Fruit fly (Drosophila melanogaster) whole organism, embryonic: Measurements from ENCODE around the gene NitFhit.

Source experiments
- ATbp ChIP-seq: fragments of 200-800 bp; sonication (Bioruptor generic); optimal IDR thresholded peaks from 2 replicates; lab custom pipeline; 2017; ENCODE audit warnings: missing biosample characterization, mild to moderate bottlenecking, missing genetic modification characterization, missing genetic modification reagents
- Atf3 ChIP-seq: fragments of 200-800 bp; sonication (Bioruptor generic); optimal IDR thresholded peaks from 3 replicates; lab custom pipeline; 2016; ENCODE audit warnings: missing biosample characterization, missing genetic modification characterization
- Bgb ChIP-seq: fragments of 200-800 bp; sonication (Bioruptor generic); IDR thresholded peaks from 2 replicates; pipeline ENCODE4 v1.3.6; 2022; ENCODE audit warnings: missing biosample characterization, missing genetic modification characterization; ENCODE audit not compliant: partially characterized antibody
- CG10321 ChIP-seq: fragments of 200-800 bp; sonication (Bioruptor generic); IDR thresholded peaks from 2 replicates; pipeline ENCODE4 v1.3.6; 2022; ENCODE audit warnings: missing biosample characterization, missing genetic modification characterization
- CG11247 ChIP-seq: fragments of 200-800 bp; sonication (Bioruptor generic); IDR thresholded peaks from 2 replicates; pipeline ENCODE4 v1.3.6; 2022; ENCODE audit warnings: missing biosample characterization, missing genetic modification characterization
- CG12391 ChIP-seq: fragments of 200-800 bp; sonication (Bioruptor generic); optimal IDR thresholded peaks from 3 replicates; lab custom pipeline; 2018; ENCODE audit warnings: missing biosample characterization, mild to moderate bottlenecking, missing genetic modification characterization, moderate library complexity
- CG13424 ChIP-seq: fragments of 200-800 bp; sonication (Bioruptor generic); optimal IDR thresholded peaks from 2 replicates; lab custom pipeline; 2019; ENCODE audit warnings: missing biosample characterization, mild to moderate bottlenecking, missing genetic modification characterization, moderate library complexity
- CG13624 ChIP-seq: fragments of 200-800 bp; sonication (Bioruptor generic); optimal IDR thresholded peaks from 2 replicates; lab custom pipeline; 2016; ENCODE audit warnings: missing biosample characterization, missing genetic modification characterization
- CG14667 ChIP-seq: fragments of 200-800 bp; sonication (Bioruptor generic); IDR thresholded peaks from 2 replicates; pipeline ENCODE4 v1.3.6; 2022; ENCODE audit warnings: missing biosample characterization, missing genetic modification characterization
- CG1603 ChIP-seq: fragments of 200-800 bp; sonication (Bioruptor generic); optimal IDR thresholded peaks from 2 replicates; lab custom pipeline; 2019; ENCODE audit warnings: missing biosample characterization, mild to moderate bottlenecking, missing genetic modification characterization, moderate library complexity
- CG16863 ChIP-seq: fragments of 200-800 bp; sonication (Bioruptor generic); optimal IDR thresholded peaks from 3 replicates; lab custom pipeline; 2016; ENCODE audit warnings: missing biosample characterization, missing genetic modification characterization
- CG17361 ChIP-seq: fragments of 200-800 bp; sonication (Bioruptor generic); IDR thresholded peaks from 3 replicates; pipeline ENCODE4 v1.3.6; 2022; ENCODE audit warnings: missing biosample characterization, missing genetic modification characterization
- CG17612 ChIP-seq: fragments of 200-800 bp; sonication (Bioruptor generic); IDR thresholded peaks from 2 replicates; pipeline ENCODE4 v1.3.6; 2022; ENCODE audit warnings: missing biosample characterization, missing genetic modification characterization
- CG17802 ChIP-seq: fragments of 200-800 bp; sonication (Bioruptor generic); optimal IDR thresholded peaks from 2 replicates; lab custom pipeline; 2018; ENCODE audit warnings: missing biosample characterization, mild to moderate bottlenecking, missing genetic modification characterization, moderate library complexity
- CG18476 ChIP-seq: fragments of 200-800 bp; sonication (Bioruptor generic); optimal IDR thresholded peaks from 2 replicates; lab custom pipeline; 2016; ENCODE audit warnings: missing biosample characterization, mild to moderate bottlenecking, missing genetic modification characterization
- CG3407 ChIP-seq: fragments of 200-800 bp; sonication (Bioruptor generic); optimal IDR thresholded peaks from 2 replicates; lab custom pipeline; 2018; ENCODE audit warnings: missing biosample characterization, mild to moderate bottlenecking, missing genetic modification characterization
- CG42726 ChIP-seq: fragments of 200-800 bp; sonication (Bioruptor generic); IDR thresholded peaks from 2 replicates; pipeline ENCODE4 v1.3.6; 2022; ENCODE audit warnings: missing biosample characterization, missing genetic modification characterization; ENCODE audit not compliant: partially characterized antibody
- CG6813 ChIP-seq: fragments of 200-800 bp; sonication (Bioruptor generic); optimal IDR thresholded peaks from 2 replicates; lab custom pipeline; 2017; ENCODE audit warnings: missing biosample characterization, missing genetic modification characterization, mild to moderate bottlenecking, moderate library complexity, missing genetic modification reagents
- CG8924 ChIP-seq: fragments of 200-800 bp; optimal IDR thresholded peaks from 3 replicates; lab custom pipeline; 2019; ENCODE audit warnings: missing biosample characterization, mild to moderate bottlenecking, missing genetic modification characterization, moderate library complexity
- Dad ChIP-seq: fragments of 200-800 bp; sonication (Bioruptor generic); optimal IDR thresholded peaks from 3 replicates; lab custom pipeline; 2016; ENCODE audit warnings: missing biosample characterization, missing genetic modification characterization
- Doc2 ChIP-seq: fragments of 200-800 bp; sonication (Bioruptor generic); IDR thresholded peaks from 2 replicates; pipeline ENCODE4 v1.3.6; 2022; ENCODE audit warnings: missing biosample characterization, missing genetic modification characterization
- E2f2 ChIP-seq: fragments of 200-800 bp; sonication (Bioruptor generic); IDR thresholded peaks from 2 replicates; pipeline ENCODE4 v1.3.6; 2022; ENCODE audit warnings: missing biosample characterization, missing genetic modification characterization
- GATAe ChIP-seq: fragments of 200-800 bp; sonication (Bioruptor generic); conservative IDR thresholded peaks from 2 replicates; pipeline ENCODE4 v1.3.6; 2022; ENCODE audit warnings: missing biosample characterization, missing genetic modification characterization
- HHEX ChIP-seq: fragments of 200-800 bp; sonication (Bioruptor generic); optimal IDR thresholded peaks from 3 replicates; lab custom pipeline; 2017; ENCODE audit warnings: missing biosample characterization, mild to moderate bottlenecking, missing genetic modification characterization, missing genetic modification reagents
- HLH4C ChIP-seq: fragments of 200-800 bp; sonication (Bioruptor generic); IDR thresholded peaks from 3 replicates; pipeline ENCODE4 v1.3.6; 2022; ENCODE audit warnings: missing biosample characterization, missing genetic modification characterization; ENCODE audit not compliant: partially characterized antibody
- Hr51 ChIP-seq, 2 experiments: fragments of 200-800 bp; sonication (Bioruptor generic); optimal IDR thresholded peaks; 2 replicates in 1 of 2; 3 replicates in 1 of 2; lab custom pipeline; 2016 to 2018; ENCODE audit warnings: missing biosample characterization in 2 of 2, missing genetic modification characterization in 2 of 2, mild to moderate bottlenecking in 1 of 2, moderate library complexity in 1 of 2
- Mad ChIP-seq: fragments of 200-800 bp; sonication (Bioruptor generic); optimal IDR thresholded peaks from 2 replicates; lab custom pipeline; 2016; ENCODE audit warnings: missing biosample characterization, missing genetic modification characterization
- Stat92E ChIP-seq, 3 experiments: fragments of >200 bp in 2 of 3; fragments of 200-800 bp in 1 of 3; sonication (Bioruptor generic) in 1 of 3; optimal IDR thresholded peaks; 2 replicates each; lab custom pipeline; 2017 to 2019; ENCODE audit warnings: missing biosample characterization in 3 of 3, missing genetic modification characterization in 3 of 3, mild to moderate bottlenecking in 1 of 3, moderate library complexity in 1 of 3
- TFAM ChIP-seq: fragments of 200-800 bp; sonication (Bioruptor generic); optimal IDR thresholded peaks from 2 replicates; lab custom pipeline; 2017; ENCODE audit warnings: missing biosample characterization, missing genetic modification characterization, inconsistent platforms
- Usf ChIP-seq: fragments of 200-800 bp; sonication (Bioruptor generic); optimal IDR thresholded peaks from 2 replicates; lab custom pipeline; 2017; ENCODE audit warnings: missing genotype, missing biosample characterization, missing genetic modification characterization
- Vsx1 ChIP-seq: fragments of 200-800 bp; sonication (Bioruptor generic); optimal IDR thresholded peaks from 2 replicates; lab custom pipeline; 2017; ENCODE audit warnings: missing biosample characterization, mild to moderate bottlenecking, missing genetic modification characterization, missing genetic modification reagents
- ac ChIP-seq: fragments of 200-800 bp; sonication (Bioruptor generic); optimal IDR thresholded peaks from 3 replicates; lab custom pipeline; 2017; ENCODE audit warnings: missing biosample characterization, mild to moderate bottlenecking, missing genetic modification characterization
- chn ChIP-seq: fragments of 200-800 bp; sonication (Bioruptor generic); optimal IDR thresholded peaks from 2 replicates; lab custom pipeline; 2016; ENCODE audit warnings: missing biosample characterization, missing genetic modification characterization
- dan ChIP-seq: fragments of 200-800 bp; sonication (Bioruptor generic); IDR thresholded peaks from 2 replicates; pipeline ENCODE4 v1.3.6; 2022; ENCODE audit warnings: missing biosample characterization, missing genetic modification characterization
- danr ChIP-seq: fragments of 200-800 bp; sonication (Bioruptor generic); IDR thresholded peaks from 2 replicates; pipeline ENCODE4 v1.3.6; 2022; ENCODE audit warnings: missing biosample characterization, missing genetic modification characterization
- esg ChIP-seq: fragments of 200-800 bp; sonication (Bioruptor generic); conservative IDR thresholded peaks from 2 replicates; pipeline ENCODE4 v1.3.6; 2022; ENCODE audit warnings: missing biosample characterization, missing genetic modification characterization
- fru ChIP-seq: fragments of >200 bp; optimal IDR thresholded peaks from 2 replicates; lab custom pipeline; 2017
- gcm2 ChIP-seq: fragments of 200-800 bp; sonication (Bioruptor generic); optimal IDR thresholded peaks from 2 replicates; lab custom pipeline; 2016; ENCODE audit warnings: missing biosample characterization, missing genetic modification characterization
- hb ChIP-seq: fragments of 200-800 bp; sonication (Bioruptor generic); IDR thresholded peaks from 3 replicates; pipeline ENCODE4 v1.3.6; 2022; ENCODE audit warnings: missing biosample characterization, missing genetic modification characterization; ENCODE audit not compliant: partially characterized antibody
- her ChIP-seq: fragments of 200-800 bp; sonication (Bioruptor generic); optimal IDR thresholded peaks from 2 replicates; lab custom pipeline; 2016; ENCODE audit warnings: missing biosample characterization, missing genetic modification characterization
- ind ChIP-seq: fragments of 200-800 bp; sonication (Bioruptor generic); optimal IDR thresholded peaks from 3 replicates; lab custom pipeline; 2016; ENCODE audit warnings: missing biosample characterization, missing genetic modification characterization
- inv ChIP-seq: fragments of 200-800 bp; sonication (Bioruptor generic); IDR thresholded peaks from 2 replicates; pipeline ENCODE4 v1.3.6; 2022; ENCODE audit warnings: missing biosample characterization, missing genetic modification characterization; ENCODE audit not compliant: partially characterized antibody
- p53 ChIP-seq: fragments of 200-800 bp; sonication (Bioruptor generic); optimal IDR thresholded peaks from 2 replicates; lab custom pipeline; 2016; ENCODE audit warnings: missing biosample characterization, missing genetic modification characterization
- repo ChIP-seq: fragments of 200-800 bp; sonication (Bioruptor generic); optimal IDR thresholded peaks from 2 replicates; lab custom pipeline; 2016; ENCODE audit warnings: missing biosample characterization, missing genetic modification characterization
- sc ChIP-seq, 3 experiments: fragments of >200 bp in 2 of 3; fragments of 200-800 bp in 1 of 3; sonication (Bioruptor generic) in 1 of 3; optimal IDR thresholded peaks; 2 replicates in 2 of 3; 3 replicates in 1 of 3; lab custom pipeline; 2017; ENCODE audit warnings: mild to moderate bottlenecking in 1 of 3, missing biosample characterization in 1 of 3, missing genetic modification characterization in 1 of 3, missing genetic modification reagents in 1 of 3
- sima ChIP-seq: fragments of 200-800 bp; sonication (Bioruptor generic); optimal IDR thresholded peaks from 2 replicates; lab custom pipeline; 2016; ENCODE audit warnings: missing biosample characterization, missing genetic modification characterization
- tup ChIP-seq: fragments of 200-800 bp; sonication (Bioruptor generic); optimal IDR thresholded peaks from 2 replicates; lab custom pipeline; 2016; ENCODE audit warnings: missing biosample characterization, mild to moderate bottlenecking, missing genetic modification characterization, moderate library complexity
- wdn ChIP-seq: fragments of 200-800 bp; sonication (Bioruptor generic); IDR thresholded peaks from 2 replicates; pipeline ENCODE4 v1.3.6; 2022; ENCODE audit warnings: missing biosample characterization, missing genetic modification characterization

The NitFhit gene

DNA sequence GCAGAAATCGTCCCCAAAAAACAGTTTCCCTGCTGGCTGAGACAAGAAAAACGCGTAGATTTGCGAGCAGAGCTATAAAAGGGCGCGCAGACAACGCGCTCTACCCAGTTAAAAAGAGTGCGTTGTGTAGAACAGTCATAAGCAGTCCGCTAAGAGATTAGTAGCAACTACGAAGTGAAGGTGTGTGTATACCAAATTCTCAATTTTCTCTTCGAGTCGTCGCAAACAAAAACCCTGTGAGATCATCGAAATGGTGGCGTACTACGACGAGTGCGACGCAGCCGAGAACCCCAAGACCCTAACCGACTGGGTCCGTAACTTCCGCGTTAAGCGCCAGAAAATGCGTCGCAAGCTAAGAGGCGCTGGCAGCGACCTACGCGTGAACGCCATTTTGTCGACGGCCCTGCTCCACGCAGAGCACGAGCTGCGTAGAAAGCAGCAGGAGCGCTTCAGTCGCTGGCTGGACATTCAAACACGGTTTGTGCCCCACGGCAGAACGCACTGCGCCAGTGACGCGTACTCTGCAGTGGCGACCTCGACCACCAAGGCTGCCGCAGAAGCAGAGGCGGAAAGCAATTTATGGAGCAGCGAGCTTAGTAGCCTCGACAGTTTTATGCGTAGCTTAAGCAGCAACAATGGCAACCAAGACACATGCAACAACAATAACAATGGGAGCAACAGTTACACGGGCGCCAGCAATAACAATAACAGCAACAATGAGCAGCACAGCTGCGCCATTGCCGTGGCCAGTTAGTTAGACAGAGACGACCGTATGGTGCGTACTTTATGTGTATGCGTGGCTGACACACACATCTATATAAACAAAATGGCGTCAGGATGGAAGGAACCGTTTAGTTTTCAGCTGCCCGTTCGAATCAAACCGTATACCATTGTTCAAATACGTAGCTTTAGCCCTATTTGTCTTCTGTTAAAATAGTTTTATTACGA lies 20.7 kb downstream of the NitFhit start (continued):
- TF ChIP-seq Doc2 (GFP tag; lab: Robert Waterston, UW) (no peak), repo (GFP tag; lab: Kevin White, UChicago) (no peak), E2f2 (GFP tag; lab: Robert Waterston, UW) (no peak; the same call in 1 of the 2 replicates), CG1603 (tag; lab: Kevin White, UChicago) (peak; percentile 26), hb (GFP tag; lab: Robert Waterston, UW) (no peak), CG10321 (peak; percentile 96), CG18476 (GFP tag; lab: Kevin White, UChicago) (no peak), CG11247 (GFP tag; lab: Robert Waterston, UW) (peak; percentile 51; the same call in 1 of the 2 replicates), Dad (no peak), Vsx1 (no peak), CG13424 (tag; lab: Kevin White, UChicago) (no peak), her (GFP tag; lab: Kevin White, UChicago) (peak; percentile 60), gcm2 (no peak), CG17612 (GFP tag; lab: Robert Waterston, UW) (no peak), CG12391 (tag; lab: Kevin White, UChicago) (no peak), CG14667 (GFP tag; lab: Robert Waterston, UW) (no peak), inv (GFP tag; lab: Robert Waterston, UW) (0 out of 2 replicates have a peak, but pooled peaks have one; percentile 19), HLH4C (GFP tag; lab: Robert Waterston, UW) (peak; percentile 43; the same call in 1 of the 3 replicates), esg (GFP tag; lab: Robert Waterston, UW) (no peak), sc (optimal IDR thresholded peaks at IDR 0.05; lab: Kevin White, UChicago) (no peak), sc (GFP tag; optimal IDR thresholded peaks at IDR 0.05; lab: Kevin White, UChicago) (no peak), HHEX (GFP tag; lab: Kevin White, UChicago) (no peak), CG3407 (GFP tag; lab: Kevin White, UChicago) (no peak), Usf (GFP tag; lab: Kevin White, UChicago) (no peak), Hr51 (GFP tag; optimal IDR thresholded peaks at IDR 0.05; lab: Kevin White, UChicago) (no peak), sima (GFP tag; lab: Kevin White, UChicago) (no peak), ac (GFP tag; lab: Kevin White, UChicago) (peak; percentile 17), CG17361 (GFP tag; lab: Robert Waterston, UW) (no peak), chn (GFP tag; lab: Kevin White, UChicago) (no peak), p53 (GFP tag; lab: Kevin White, UChicago) (no peak), GATAe (GFP tag; lab: Robert Waterston, UW) (no peak), CG6813 (GFP tag; lab: Kevin White, UChicago) (peak; percentile 40), Bgb (GFP tag; lab: Robert Waterston, UW) (peak; percentile 65), CG8924 (tag; lab: Kevin White, UChicago) (peak; percentile 81), Atf3 (GFP tag; lab: Kevin White, UChicago) (peak; percentile 1), Mad (no peak), ATbp (GFP tag; lab: Kevin White, UChicago) (no peak), danr (GFP tag; lab: Robert Waterston, UW) (no peak), CG42726 (GFP tag; lab: Robert Waterston, UW) (peak; percentile 70), CG17802 (no peak), ind (GFP tag; lab: Kevin White, UChicago) (no peak), wdn (GFP tag; lab: Robert Waterston, UW) (no peak), fru (lab: Kevin White, UChicago) (no peak), CG13624 (GFP tag; lab: Kevin White, UChicago) (peak; percentile 83), CG16863 (no peak), TFAM (no peak), tup (GFP tag; lab: Kevin White, UChicago) (peak; percentile 14), Stat92E (GFP tag; optimal IDR thresholded peaks at IDR 0.05; lab: Kevin White, UChicago) (peak in 1 of 3 experiments; percentile 10), dan (GFP tag; lab: Robert Waterston, UW) (no peak)
